Worm (Caenorhabditis elegans): ENCODE results near the gene B0034.7.

DNA sequence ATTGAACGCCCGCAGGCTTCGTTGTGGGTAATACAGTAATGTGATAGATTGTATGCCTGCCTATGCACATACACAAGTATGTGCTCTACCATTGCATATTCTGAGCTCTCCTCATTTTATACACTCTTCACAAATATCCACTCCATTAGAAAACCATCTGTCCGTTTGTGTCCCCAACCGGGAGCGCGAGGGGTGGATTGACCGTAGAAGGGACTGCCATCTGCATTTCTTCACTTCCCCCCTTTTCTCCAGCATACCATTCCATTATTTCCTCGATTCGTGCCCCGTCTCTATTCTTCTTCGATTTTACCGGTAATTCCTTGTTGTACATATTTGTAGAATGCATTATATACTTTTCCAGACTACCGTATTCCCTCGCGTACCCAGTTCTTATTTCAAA is 28.3 kb upstream of the B0034.7 start:
- TF ChIP-seq klf-2 (GFP tag; conservative IDR thresholded peaks at IDR 0.05) (0 out of 2 replicates have a peak, but pooled peaks have one; percentile 36), flt-1 (GFP tag; IDR thresholded peaks at IDR 0.05) (no peak), ztf-23 (GFP tag; IDR thresholded peaks at IDR 0.05) (0 out of 2 replicates have a peak, but pooled peaks have one; percentile 38), med-1 (GFP tag; optimal IDR thresholded peaks at IDR 0.05; ENCODE audit: insufficient read depth) (no peak), cog-1 (tag; optimal IDR thresholded peaks at IDR 0.05) (no peak)

Data from whole organism, midembryonic.